Worm (Caenorhabditis elegans): ENCODE data around the gene Y43E12A.2.

- TF ChIP-seq cog-1 (tag; optimal IDR thresholded peaks at IDR 0.05) (no peak), med-1 (GFP tag; optimal IDR thresholded peaks at IDR 0.05; ENCODE audit: insufficient read depth) (no peak), flt-1 (GFP tag; IDR thresholded peaks at IDR 0.05) (no peak), klf-2 (GFP tag; conservative IDR thresholded peaks at IDR 0.05) (no peak), tab-1 (GFP tag; IDR thresholded peaks at IDR 0.05) (no peak)
Measured at ce11 chrIV:11006383-11006782, 24.5 kb downstream of the Y43E12A.2 start.

Data from whole organism, midembryonic.